Worm (Caenorhabditis elegans): ENCODE results near the gene pept-2.

DNA sequence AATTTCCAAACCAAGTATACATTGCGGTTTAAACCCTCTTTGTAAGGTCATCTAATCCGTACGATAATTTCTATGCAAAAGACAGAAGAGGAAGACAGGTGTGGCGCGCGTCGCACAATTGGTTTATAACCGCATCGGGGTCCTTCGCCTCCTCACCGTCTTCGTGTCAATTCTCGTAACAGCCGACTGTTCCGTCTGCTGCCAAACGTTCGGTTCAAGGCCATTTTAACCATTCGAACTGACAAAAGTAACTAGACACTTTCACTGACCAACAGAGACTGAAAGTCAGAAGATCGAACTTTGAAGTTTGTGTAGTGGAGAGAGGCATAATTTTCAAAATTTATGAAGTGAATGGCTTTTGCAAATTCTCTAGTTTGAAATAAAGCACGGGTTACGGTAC lies 25.5 kb downstream of the pept-2 start:
- TF ChIP-seq ceh-28 (tag; optimal IDR thresholded peaks at IDR 0.05) (no peak), nhr-11 (tag; optimal IDR thresholded peaks at IDR 0.05) (no peak)

All from whole organism, L3 larva.